Worm (Caenorhabditis elegans) whole organism, L1 larva: Measurements from ENCODE around the gene drp-1.
A peak's percentile ranks its signal among the peaks of the same experiment; 100 is the strongest.

Experiments
- C04F5.9 ChIP-seq: sonication (generic microtip); optimal IDR thresholded peaks from 2 replicates; lab custom pipeline; 2016; ENCODE audit warnings: missing genetic modification characterization, missing compliant biosample characterization
- C16A3.4 ChIP-seq: fragments of 150-350 bp; optimal IDR thresholded peaks from 2 replicates; lab custom pipeline; 2014; ENCODE audit warnings: missing biosample characterization, missing genetic modification characterization
- F16B12.6 ChIP-seq: fragments of 150-350 bp; optimal IDR thresholded peaks from 2 replicates; lab custom pipeline; 2014; ENCODE audit warnings: missing biosample characterization, missing genetic modification characterization
- alr-1 ChIP-seq: fragments of 200-800 bp; sonication (Bioruptor generic); optimal IDR thresholded peaks from 2 replicates; lab custom pipeline; 2018; ENCODE audit warnings: borderline replicate concordance, mild to moderate bottlenecking, missing genetic modification characterization, missing compliant biosample characterization
- blmp-1 ChIP-seq: fragments of 150-350 bp; optimal IDR thresholded peaks from 2 replicates; lab custom pipeline; 2014; ENCODE audit warnings: missing biosample characterization, missing genetic modification characterization
- ceh-63 ChIP-seq: fragments of 200-800 bp; sonication (Bioruptor generic); optimal IDR thresholded peaks from 2 replicates; lab custom pipeline; 2018; ENCODE audit warnings: mild to moderate bottlenecking, missing genetic modification characterization, missing compliant biosample characterization
- ceh-8 ChIP-seq: fragments of 200-800 bp; sonication (Bioruptor generic); optimal IDR thresholded peaks from 2 replicates; lab custom pipeline; 2018; ENCODE audit warnings: mild to moderate bottlenecking, missing genetic modification characterization, moderate library complexity, missing compliant biosample characterization
- ceh-82 ChIP-seq, 3 experiments: fragments of 150-350 bp in 1 of 3; sonication (generic microtip) in 2 of 3; optimal IDR thresholded peaks; 2 replicates each; lab custom pipeline; 2014 to 2017; ENCODE audit warnings: missing biosample characterization in 3 of 3, missing genetic modification characterization in 3 of 3
- ces-1 ChIP-seq: fragments of 150-350 bp; optimal IDR thresholded peaks from 2 replicates; lab custom pipeline; 2014; ENCODE audit warnings: missing biosample characterization, missing genetic modification reagents, missing genetic modification characterization
- dpl-1 ChIP-seq, 3 experiments: fragments of 150-350 bp in 2 of 3; sonication (generic microtip) in 1 of 3; optimal IDR thresholded peaks; 2 replicates each; lab custom pipeline; 2014 to 2017; ENCODE audit warnings: missing biosample characterization in 3 of 3, missing genetic modification characterization in 3 of 3, missing genetic modification reagents in 3 of 3
- dsc-1 ChIP-seq: sonication (generic microtip); optimal IDR thresholded peaks from 2 replicates; lab custom pipeline; 2016; ENCODE audit warnings: mild to moderate bottlenecking, missing genetic modification characterization, missing compliant biosample characterization
- efl-3 ChIP-seq: fragments of 200-800 bp; sonication (Bioruptor generic); optimal IDR thresholded peaks from 2 replicates; lab custom pipeline; 2018; ENCODE audit warnings: mild to moderate bottlenecking, missing genetic modification characterization, missing compliant biosample characterization
- egl-13 ChIP-seq: sonication (generic microtip); optimal IDR thresholded peaks from 2 replicates; lab custom pipeline; 2016; ENCODE audit warnings: missing genotype, missing genetic modification reagents, missing genetic modification characterization, missing compliant biosample characterization
- elt-2 ChIP-seq: sonication (generic microtip); optimal IDR thresholded peaks from 2 replicates; lab custom pipeline; 2016; ENCODE audit warnings: missing genetic modification characterization, mild to moderate bottlenecking, inconsistent platforms, missing compliant biosample characterization, missing genetic modification reagents
- elt-3 ChIP-seq, 6 experiments: fragments of 150-350 bp in 1 of 6; sonication (generic microtip); optimal IDR thresholded peaks; 2 replicates each; lab custom pipeline; 2017 to 2018; ENCODE audit warnings: missing biosample characterization in 6 of 6, missing genetic modification characterization in 6 of 6, inconsistent platforms in 1 of 6
- ets-5 ChIP-seq: fragments of 200-800 bp; sonication (Bioruptor generic); IDR thresholded peaks from 2 replicates; pipeline ENCODE4 v1.3.6; 2022; ENCODE audit warnings: missing genetic modification characterization, missing compliant biosample characterization
- fkh-4 ChIP-seq: sonication (generic microtip); optimal IDR thresholded peaks from 2 replicates; lab custom pipeline; 2016; ENCODE audit warnings: missing compliant biosample characterization, missing genetic modification characterization, borderline replicate concordance
- fkh-8 ChIP-seq: sonication (generic microtip); optimal IDR thresholded peaks from 2 replicates; lab custom pipeline; 2016; ENCODE audit warnings: mild to moderate bottlenecking, missing genetic modification characterization, missing compliant biosample characterization
- fos-1 ChIP-seq: fragments of 150-350 bp; optimal IDR thresholded peaks from 2 replicates; lab custom pipeline; 2014; ENCODE audit warnings: missing biosample characterization, missing genetic modification characterization
- hlh-4 ChIP-seq: sonication (generic microtip); optimal IDR thresholded peaks from 2 replicates; lab custom pipeline; 2016; ENCODE audit warnings: mild to moderate bottlenecking, missing genetic modification characterization, missing compliant biosample characterization
- hpl-2 ChIP-seq: fragments of 150-350 bp; optimal IDR thresholded peaks from 2 replicates; lab custom pipeline; 2014; ENCODE audit warnings: missing biosample characterization, missing genetic modification reagents, missing genetic modification characterization
- irx-1 ChIP-seq: sonication (generic microtip); optimal IDR thresholded peaks from 2 replicates; lab custom pipeline; 2016; ENCODE audit warnings: missing genetic modification characterization, missing compliant biosample characterization
- isw-1 ChIP-seq: fragments of 200-800 bp; sonication (Bioruptor generic); IDR thresholded peaks from 2 replicates; pipeline ENCODE4 v1.3.6; 2022; ENCODE audit warnings: missing genetic modification characterization, missing compliant biosample characterization
- lin-13 ChIP-seq: fragments of 150-350 bp; optimal IDR thresholded peaks from 2 replicates; lab custom pipeline; 2014; ENCODE audit warnings: missing biosample characterization, missing genetic modification reagents, missing genetic modification characterization
- lin-15B ChIP-seq: fragments of 150-350 bp; sonication (generic microtip); optimal IDR thresholded peaks from 3 replicates; lab custom pipeline; 2014; ENCODE audit warnings: missing biosample characterization, missing genetic modification characterization
- lin-35 ChIP-seq, 2 experiments: fragments of 150-350 bp; optimal IDR thresholded peaks; 2 replicates each; lab custom pipeline; 2014; ENCODE audit warnings: missing biosample characterization in 2 of 2, missing genetic modification characterization in 2 of 2, missing genetic modification reagents in 2 of 2
- lin-39 ChIP-seq: fragments of 150-350 bp; optimal IDR thresholded peaks from 2 replicates; lab custom pipeline; 2014; ENCODE audit warnings: missing biosample characterization, missing genetic modification reagents, missing genetic modification characterization
- lsy-2 ChIP-seq, 2 experiments: fragments of 150-350 bp; optimal IDR thresholded peaks; 2 replicates each; lab custom pipeline; 2014; ENCODE audit warnings: missing biosample characterization in 2 of 2, missing genetic modification characterization in 2 of 2
- mdl-1 ChIP-seq, 2 experiments: fragments of 150-350 bp; optimal IDR thresholded peaks; 2 replicates each; lab custom pipeline; 2014 to 2017; ENCODE audit warnings: missing biosample characterization in 2 of 2, missing genetic modification characterization in 2 of 2, inconsistent platforms in 1 of 2
- mef-2 ChIP-seq: fragments of 150-350 bp; optimal IDR thresholded peaks from 2 replicates; lab custom pipeline; 2014; ENCODE audit warnings: missing biosample characterization, missing genetic modification characterization
- mep-1 ChIP-seq: fragments of 150-350 bp; optimal IDR thresholded peaks from 2 replicates; lab custom pipeline; 2014; ENCODE audit warnings: missing biosample characterization, missing genetic modification characterization
- nhr-11 ChIP-seq: fragments of 150-350 bp; optimal IDR thresholded peaks from 2 replicates; lab custom pipeline; 2014; ENCODE audit warnings: missing biosample characterization, missing genetic modification characterization
- nhr-12 ChIP-seq: sonication (generic microtip); optimal IDR thresholded peaks from 2 replicates; lab custom pipeline; 2017; ENCODE audit warnings: missing biosample characterization, missing genetic modification characterization
- nhr-19 ChIP-seq: fragments of 200-800 bp; sonication (Bioruptor generic); conservative IDR thresholded peaks from 2 replicates; pipeline ENCODE4 v1.3.6; 2022; ENCODE audit warnings: missing genetic modification characterization, missing compliant biosample characterization
- nhr-20 ChIP-seq: sonication (generic microtip); optimal IDR thresholded peaks from 2 replicates; lab custom pipeline; 2016; ENCODE audit warnings: mild to moderate bottlenecking, missing genetic modification characterization, missing compliant biosample characterization
- nhr-28 ChIP-seq: fragments of 150-350 bp; optimal IDR thresholded peaks from 2 replicates; lab custom pipeline; 2014; ENCODE audit warnings: missing biosample characterization, missing genetic modification characterization
- nhr-76 ChIP-seq: sonication (generic microtip); optimal IDR thresholded peaks from 2 replicates; lab custom pipeline; 2017; ENCODE audit warnings: missing biosample characterization, missing genetic modification characterization
- nhr-84 ChIP-seq: sonication (generic microtip); optimal IDR thresholded peaks from 2 replicates; lab custom pipeline; 2017; ENCODE audit warnings: missing biosample characterization, missing genetic modification characterization
- nhr-85 ChIP-seq: sonication (generic microtip); peaks from one replicate; lab custom pipeline; 2016; ENCODE audit warnings: missing genetic modification characterization, inconsistent platforms, missing compliant biosample characterization
- nhr-90 ChIP-seq: sonication (generic microtip); optimal IDR thresholded peaks from 2 replicates; lab custom pipeline; 2016; ENCODE audit warnings: mild to moderate bottlenecking, missing genetic modification characterization, missing compliant biosample characterization; ENCODE audit not compliant: poor library complexity
- pag-3 ChIP-seq: sonication (generic microtip); optimal IDR thresholded peaks from 2 replicates; lab custom pipeline; 2017; ENCODE audit warnings: missing genetic modification characterization, mild to moderate bottlenecking, missing compliant biosample characterization, antibody characterized with exemption, borderline replicate concordance; ENCODE audit not compliant: insufficient read depth
- pax-3 ChIP-seq: fragments of 200-800 bp; sonication (Bioruptor generic); optimal IDR thresholded peaks from 2 replicates; lab custom pipeline; 2018; ENCODE audit warnings: mild to moderate bottlenecking, missing genetic modification characterization, moderate library complexity, missing compliant biosample characterization
- skn-1 ChIP-seq: fragments of 150-350 bp; optimal IDR thresholded peaks from 2 replicates; lab custom pipeline; 2014; ENCODE audit warnings: missing biosample characterization, missing genetic modification characterization
- snu-23 ChIP-seq: sonication (generic microtip); optimal IDR thresholded peaks from 2 replicates; lab custom pipeline; 2016; ENCODE audit warnings: missing genetic modification characterization, missing compliant biosample characterization
- sox-4 ChIP-seq: sonication (generic microtip); optimal IDR thresholded peaks from 2 replicates; lab custom pipeline; 2016; ENCODE audit warnings: missing genetic modification characterization, missing compliant biosample characterization
- swsn-7 ChIP-seq: sonication (generic microtip); optimal IDR thresholded peaks from 2 replicates; lab custom pipeline; 2016; ENCODE audit warnings: missing genetic modification characterization, missing compliant biosample characterization
- tbx-2 ChIP-seq: sonication (generic microtip); optimal IDR thresholded peaks from 2 replicates; lab custom pipeline; 2016; ENCODE audit warnings: missing genetic modification characterization, missing compliant biosample characterization
- unc-30 ChIP-seq: sonication (generic microtip); optimal IDR thresholded peaks from 2 replicates; lab custom pipeline; 2017; ENCODE audit warnings: missing biosample characterization, missing genetic modification characterization
- unc-62 ChIP-seq: fragments of 150-350 bp; optimal IDR thresholded peaks from 2 replicates; lab custom pipeline; 2014; ENCODE audit warnings: missing biosample characterization, missing genetic modification reagents, missing genetic modification characterization
- unc-86 ChIP-seq: sonication (generic microtip); optimal IDR thresholded peaks from 2 replicates; lab custom pipeline; 2016; ENCODE audit warnings: missing genetic modification characterization, missing compliant biosample characterization
- unc-98 ChIP-seq: fragments of 200-800 bp; sonication (Bioruptor generic); IDR thresholded peaks from 2 replicates; pipeline ENCODE4 v1.3.6; 2022; ENCODE audit warnings: missing genetic modification characterization, missing compliant biosample characterization
- zag-1 ChIP-seq: fragments of 150-350 bp; optimal IDR thresholded peaks from 2 replicates; lab custom pipeline; 2014; ENCODE audit warnings: missing biosample characterization, missing genetic modification characterization
- ztf-11 ChIP-seq, 2 experiments: sonication (generic microtip); optimal IDR thresholded peaks; 2 replicates each; lab custom pipeline; 2016 to 2017; ENCODE audit warnings: missing genetic modification characterization in 2 of 2, missing biosample characterization in 1 of 2, missing compliant biosample characterization in 1 of 2
- ztf-4 ChIP-seq: fragments of 150-350 bp; optimal IDR thresholded peaks from 2 replicates; lab custom pipeline; 2014; ENCODE audit warnings: missing biosample characterization, missing genetic modification characterization

drp-1 gene

DNA sequence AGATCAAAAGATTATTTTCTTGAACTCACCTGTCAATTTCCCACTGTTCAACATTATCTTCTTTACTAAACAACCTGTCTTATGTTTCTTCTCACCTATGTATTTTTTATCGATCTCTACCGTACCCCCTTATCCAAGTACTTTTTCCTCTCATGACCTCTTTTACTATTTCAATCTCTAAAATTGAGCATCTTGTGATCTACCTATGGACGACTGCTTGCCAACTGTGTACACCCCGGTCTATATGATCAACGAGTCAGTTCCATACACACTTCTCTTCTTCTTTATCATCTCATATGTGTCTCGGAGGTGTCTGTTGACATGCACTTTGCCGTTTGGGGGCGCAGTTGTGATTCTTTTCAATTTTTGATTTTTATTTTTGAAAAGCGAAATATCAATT lies 51.8 kb downstream of the drp-1 start:
- TF ChIP-seq ztf-11 (tag; optimal IDR thresholded peaks at IDR 0.05; lab: Kevin White, UChicago): no peak
- TF ChIP-seq irx-1 (tag; lab: Kevin White, UChicago): no peak
- TF ChIP-seq egl-13 (tag; lab: Kevin White, UChicago): no peak
- no peak for TF ChIP-seq sox-4 (tag; lab: Kevin White, UChicago)
- no peak for TF ChIP-seq nhr-12
- no peak for TF ChIP-seq isw-1
- no peak for TF ChIP-seq nhr-90 (tag; lab: Kevin White, UChicago)
- TF ChIP-seq alr-1 (tag; lab: Kevin White, UChicago): no peak
- peak; percentile 31 for TF ChIP-seq mep-1 (tag; lab: Kevin White, UChicago)
- TF ChIP-seq zag-1 (tag; lab: Kevin White, UChicago): no peak
- TF ChIP-seq efl-3 (GFP tag; lab: Kevin White, UChicago): no peak
- peak in 1 of 2 experiments; percentile 64 for TF ChIP-seq mdl-1 (tag; optimal IDR thresholded peaks at IDR 0.05; lab: Kevin White, UChicago)
- no peak for TF ChIP-seq mef-2 (tag; lab: Kevin White, UChicago)
- peak; percentile 35 for TF ChIP-seq snu-23 (GFP tag; lab: Kevin White, UChicago)
- no peak for TF ChIP-seq nhr-19 (GFP tag; lab: Robert Waterston, UW)
- no peak for TF ChIP-seq dsc-1 (tag; lab: Kevin White, UChicago)
- no peak for TF ChIP-seq hpl-2 (GFP tag; lab: Kevin White, UChicago)
- TF ChIP-seq blmp-1 (tag; lab: Kevin White, UChicago): peak; percentile 6
- TF ChIP-seq ets-5 (GFP tag; lab: Robert Waterston, UW): no peak
- no peak for TF ChIP-seq fkh-8
- TF ChIP-seq C16A3.4 (tag; lab: Kevin White, UChicago): no peak
- TF ChIP-seq unc-98 (GFP tag; lab: Robert Waterston, UW): no peak
- peak; percentile 26 for TF ChIP-seq tbx-2 (tag; lab: Kevin White, UChicago)
- peak; percentile 56 for TF ChIP-seq skn-1 (tag; lab: Kevin White, UChicago)
- TF ChIP-seq nhr-76: no peak
- TF ChIP-seq ceh-82 (tag; optimal IDR thresholded peaks at IDR 0.05; lab: Kevin White, UChicago): peak in 1 of 3 experiments; percentile 28
- TF ChIP-seq lin-39 (tag; lab: Kevin White, UChicago): no peak
- no peak for TF ChIP-seq pax-3
- TF ChIP-seq unc-86 (tag; lab: Kevin White, UChicago): no peak
- TF ChIP-seq ceh-8: no peak
- TF ChIP-seq elt-3 (tag; optimal IDR thresholded peaks at IDR 0.05; lab: Kevin White, UChicago): peak in 1 of 6 experiments; percentile 6
- TF ChIP-seq F16B12.6: no peak
- TF ChIP-seq C04F5.9: no peak
- no peak for TF ChIP-seq unc-62 (GFP tag; lab: Kevin White, UChicago)
- TF ChIP-seq pag-3 (tag; lab: Kevin White, UChicago): no peak
- peak; percentile 26 for TF ChIP-seq elt-2 (tag; lab: Kevin White, UChicago)
- TF ChIP-seq lin-13 (GFP tag; lab: Kevin White, UChicago): peak; percentile 33
- no peak for TF ChIP-seq fos-1 (tag; lab: Kevin White, UChicago)
- no peak for TF ChIP-seq swsn-7 (tag; lab: Kevin White, UChicago)
- peak; percentile 61 for TF ChIP-seq nhr-20 (tag; lab: Kevin White, UChicago)
- TF ChIP-seq fkh-4: no peak
- peak; percentile 65 for TF ChIP-seq nhr-85 (tag; lab: Kevin White, UChicago)
- peak; percentile 40 to 70 for TF ChIP-seq lsy-2 (tag; optimal IDR thresholded peaks at IDR 0.05; lab: Kevin White, UChicago)
- peak in 1 of 2 experiments; percentile 79 for TF ChIP-seq lin-35 (GFP tag; optimal IDR thresholded peaks at IDR 0.05; lab: Kevin White, UChicago)
- no peak for TF ChIP-seq nhr-84
- TF ChIP-seq hlh-4 (tag; lab: Kevin White, UChicago): no peak
- no peak for TF ChIP-seq unc-30 (tag; lab: Kevin White, UChicago)
- no peak for TF ChIP-seq ceh-63 (GFP tag; lab: Kevin White, UChicago)
- TF ChIP-seq nhr-11 (tag; lab: Kevin White, UChicago): no peak
- no peak for TF ChIP-seq ces-1 (GFP tag; lab: Kevin White, UChicago)
- no peak for TF ChIP-seq nhr-28 (tag; lab: Kevin White, UChicago)
- peak in 1 of 3 experiments; percentile 5 for TF ChIP-seq dpl-1 (GFP tag; optimal IDR thresholded peaks at IDR 0.05; lab: Kevin White, UChicago)
- TF ChIP-seq lin-15B (tag; lab: Kevin White, UChicago): no peak
- TF ChIP-seq ztf-4: no peak
